Worm (Caenorhabditis elegans): Measurements from ENCODE around the gene dhs-9.

- TF ChIP-seq cog-1 (tag; optimal IDR thresholded peaks at IDR 0.05), result no peak
- no peak for TF ChIP-seq ztf-29 (GFP tag; IDR thresholded peaks at IDR 0.05)
- no peak for TF ChIP-seq med-1 (GFP tag; optimal IDR thresholded peaks at IDR 0.05; ENCODE audit: insufficient read depth)
- no peak for TF ChIP-seq T22C8.4 (GFP tag; IDR thresholded peaks at IDR 0.05)
- no peak for TF ChIP-seq klf-2 (GFP tag; conservative IDR thresholded peaks at IDR 0.05)
- no peak for TF ChIP-seq ref-1 (GFP tag; conservative IDR thresholded peaks at IDR 0.05)
- no peak for TF ChIP-seq flt-1 (GFP tag; IDR thresholded peaks at IDR 0.05)
- TF ChIP-seq ztf-23 (GFP tag; IDR thresholded peaks at IDR 0.05), result no peak
Measured at ce11 chrIII:5407060-5407459, 39.2 kb upstream of the dhs-9 start.
